Worm (Caenorhabditis elegans): Measurements from ENCODE around the gene C13A2.9.

DNA sequence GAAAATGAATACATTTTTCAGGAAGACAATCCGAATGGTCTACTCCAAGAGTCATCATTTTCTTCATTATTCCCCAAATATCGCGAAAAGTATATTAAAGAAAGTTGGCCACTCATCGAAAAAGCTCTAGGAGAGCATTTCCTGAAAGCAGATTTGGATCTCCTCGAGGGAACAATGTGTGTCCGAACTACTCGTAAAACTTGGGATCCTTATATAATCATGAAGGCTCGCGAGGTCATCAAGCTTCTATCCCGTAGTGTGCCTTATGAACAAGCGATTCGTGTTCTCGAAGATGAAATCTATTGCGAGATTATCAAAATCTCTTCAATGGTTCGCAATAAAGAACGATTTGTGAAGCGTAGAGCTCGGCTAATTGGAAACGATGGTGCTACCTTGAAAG, 32.4 kb downstream of the C13A2.9 start:
- TF ChIP-seq skn-1 (tag; optimal IDR thresholded peaks at IDR 0.05) (no peak), aly-2 (tag; optimal IDR thresholded peaks at IDR 0.05) (no peak)

Data from whole organism, L1 larva.